Worm (Caenorhabditis elegans): ENCODE results near the gene F59G1.8.

F59G1.8 gene

DNA sequence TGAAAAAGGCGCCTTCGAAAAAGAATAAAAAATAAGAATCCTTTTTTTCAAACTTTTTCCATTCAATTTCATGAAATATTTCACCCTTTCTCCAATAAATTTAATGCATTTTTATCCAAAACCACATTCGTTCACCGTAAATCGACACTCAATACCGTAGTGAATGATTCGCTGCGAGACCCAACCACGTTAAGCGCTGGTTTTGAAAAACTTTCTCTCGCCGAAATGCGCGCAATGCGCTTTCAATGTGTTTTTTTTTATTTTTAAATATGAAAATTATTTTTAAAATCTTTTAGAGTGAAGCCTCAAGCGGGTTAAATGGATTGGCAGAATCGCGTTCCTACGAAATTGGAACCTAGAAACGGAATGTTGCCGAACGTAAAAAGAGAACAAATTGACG, at the start of gene F59G1.8:
Gene F59G1.8 (plus strand): TSS at position 293 of the 400 bp plus-strand sequence.
- no peak for TF ChIP-seq unc-62 (GFP tag; optimal IDR thresholded peaks at IDR 0.05)
- TF ChIP-seq ces-1 (GFP tag; optimal IDR thresholded peaks at IDR 0.05), result no peak
- peak; percentile 46 for TF ChIP-seq lsy-2 (tag; optimal IDR thresholded peaks at IDR 0.05)
- TF ChIP-seq snpc-4 (tag; optimal IDR thresholded peaks at IDR 0.05), result no peak
- TF ChIP-seq nhr-76 (tag; optimal IDR thresholded peaks at IDR 0.05), result no peak

DNA sequence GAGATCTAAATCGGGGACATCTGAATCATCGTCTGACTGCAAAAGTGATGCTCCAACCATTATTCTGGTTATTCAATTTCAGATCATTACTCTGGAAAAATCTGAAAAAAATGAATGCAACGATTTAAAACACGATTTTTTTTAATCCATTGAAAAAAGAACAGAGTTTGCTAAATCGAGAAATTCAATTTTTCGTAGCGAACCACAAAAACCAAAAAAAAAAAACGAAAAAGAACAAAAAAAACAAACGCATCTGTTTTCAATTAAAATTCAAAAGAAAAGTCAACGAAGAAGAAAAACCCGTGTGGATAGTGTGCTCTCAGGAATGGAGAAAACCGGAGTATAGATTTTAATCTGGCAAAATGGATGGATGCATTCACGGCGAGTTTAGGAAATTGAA, 48.0 kb upstream of the F59G1.8 start, which contains the start of gene F55C12.4:
Gene F55C12.4 (minus strand): TSS at position 101 of the 400 bp plus-strand sequence.
- TF ChIP-seq nhr-237 (tag; optimal IDR thresholded peaks at IDR 0.05) (no peak), blmp-1 (tag; optimal IDR thresholded peaks at IDR 0.05) (no peak)

DNA sequence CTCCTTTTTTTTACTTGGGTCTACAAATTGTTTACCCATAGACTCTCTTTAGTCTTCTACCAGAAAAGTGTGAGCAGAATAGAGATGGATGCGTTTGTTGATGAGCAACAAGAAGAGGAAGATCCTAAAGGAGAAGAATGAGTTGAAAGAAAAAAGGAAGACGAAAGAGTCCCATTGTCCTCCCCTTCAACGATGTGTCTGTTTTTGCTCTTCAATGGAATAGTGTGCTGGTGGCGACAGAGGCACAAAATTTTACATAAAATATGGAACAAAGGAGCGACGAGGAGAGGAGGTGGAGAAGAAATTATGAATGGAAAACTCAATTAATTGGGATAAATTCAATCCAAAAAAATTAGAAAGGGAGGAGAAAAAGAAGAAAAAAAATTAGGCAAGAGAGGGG, 45.7 kb upstream of the F59G1.8 start:
- TF ChIP-seq lsy-2 (tag; optimal IDR thresholded peaks at IDR 0.05), result no peak
- TF ChIP-seq nhr-12 (tag; optimal IDR thresholded peaks at IDR 0.05), result no peak
- TF ChIP-seq ces-1 (GFP tag; optimal IDR thresholded peaks at IDR 0.05), result no peak
- no peak for TF ChIP-seq unc-120 (tag; optimal IDR thresholded peaks at IDR 0.05; ENCODE audit: poor library complexity, severe bottlenecking)
- TF ChIP-seq sptf-1 (tag; optimal IDR thresholded peaks at IDR 0.05), result no peak
- no peak for TF ChIP-seq unc-62 (GFP tag; optimal IDR thresholded peaks at IDR 0.05)
- TF ChIP-seq drap-1 (GFP tag; optimal IDR thresholded peaks at IDR 0.05), result no peak
- TF ChIP-seq ceh-39 (tag; optimal IDR thresholded peaks at IDR 0.05), result no peak
- TF ChIP-seq blmp-1 (tag; optimal IDR thresholded peaks at IDR 0.05), result no peak
- no peak for TF ChIP-seq tbx-8 (GFP tag; optimal IDR thresholded peaks at IDR 0.05)
- no peak for TF ChIP-seq elt-1 (tag; optimal IDR thresholded peaks at IDR 0.05; ENCODE audit: borderline replicate concordance, insufficient read depth)
- TF ChIP-seq flh-1 (GFP tag; optimal IDR thresholded peaks at IDR 0.05), result no peak
- no peak for TF ChIP-seq mls-2 (tag; optimal IDR thresholded peaks at IDR 0.05)
- TF ChIP-seq zip-8 (tag; optimal IDR thresholded peaks at IDR 0.05), result no peak
- no peak for TF ChIP-seq snpc-4 (tag; optimal IDR thresholded peaks at IDR 0.05)
- no peak for TF ChIP-seq nhr-76 (tag; optimal IDR thresholded peaks at IDR 0.05)
- TF ChIP-seq mep-1 (tag; optimal IDR thresholded peaks at IDR 0.05), result no peak

DNA sequence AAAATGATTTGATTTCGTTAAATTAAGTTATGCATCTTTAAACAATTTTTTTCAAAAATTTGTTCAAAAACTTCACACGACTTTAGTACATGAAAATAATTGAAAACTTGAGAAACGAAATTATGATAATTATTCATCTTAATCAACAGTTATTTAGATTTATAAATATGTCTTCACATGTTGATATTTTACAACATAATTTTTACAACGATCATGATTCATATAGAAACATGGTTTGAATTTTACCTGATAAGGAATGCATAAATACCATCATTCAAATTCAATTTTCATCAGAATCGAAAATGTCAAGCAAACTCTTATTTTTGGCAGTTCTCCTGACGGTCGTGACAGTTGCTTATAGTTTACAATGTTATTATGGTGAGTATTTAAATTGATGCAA, 42.5 kb upstream of the F59G1.8 start, which contains the start of gene tag-234:
Gene tag-234 (plus strand): TSS at position 301 of the 400 bp plus-strand sequence.
- TF ChIP-seq ces-1 (GFP tag; optimal IDR thresholded peaks at IDR 0.05) (no peak), blmp-1 (tag; optimal IDR thresholded peaks at IDR 0.05) (no peak)

DNA sequence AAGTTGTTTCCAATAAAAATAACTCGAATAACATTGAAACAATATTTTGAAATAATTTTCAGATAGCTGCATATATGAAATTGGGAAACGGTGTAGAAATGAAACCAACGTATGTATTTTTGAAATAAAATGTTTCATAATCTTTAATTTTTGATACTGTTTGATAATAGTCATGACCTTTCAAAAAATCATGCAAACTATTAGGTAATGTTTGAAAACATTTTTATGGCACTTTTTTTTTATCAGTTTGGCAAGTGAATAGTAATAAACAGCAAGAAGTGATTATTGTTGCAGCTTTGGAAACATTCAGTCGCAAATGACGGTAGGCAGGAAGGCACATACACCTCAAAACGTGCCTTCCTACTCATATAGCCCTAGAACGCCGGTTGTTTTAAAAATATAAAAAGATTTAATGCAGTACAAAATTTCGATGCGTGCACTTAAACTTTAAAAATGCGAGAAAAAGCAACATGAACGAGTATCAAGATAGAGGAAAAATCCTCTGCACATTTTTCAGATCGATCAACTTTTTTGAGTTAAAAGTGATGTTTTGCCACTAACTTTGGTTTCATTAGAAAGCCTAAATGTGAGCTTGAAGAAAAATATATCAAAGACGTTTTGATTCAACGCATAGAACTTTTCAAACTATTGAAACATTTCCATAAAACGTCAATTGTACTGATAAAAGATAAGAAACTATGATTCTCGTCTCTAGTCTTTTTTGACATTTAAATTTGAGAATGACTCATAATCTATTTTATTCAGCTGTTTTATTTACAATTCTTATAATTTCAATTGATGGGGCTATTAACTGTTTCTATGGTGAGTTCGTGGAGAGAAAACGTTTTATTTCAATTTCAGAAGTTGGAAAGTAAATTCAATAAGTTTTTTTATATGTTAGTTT, 40.7 kb upstream of the F59G1.8 start, which contains the start of gene F55C12.19:
Gene F55C12.19 (plus strand): TSS at position 735 of the 904 bp plus-strand sequence.
- no peak for TF ChIP-seq elt-3 (tag; optimal IDR thresholded peaks at IDR 0.05)
- TF ChIP-seq ztf-11 (tag; optimal IDR thresholded peaks at IDR 0.05), result no peak
- TF ChIP-seq mep-1 (tag; optimal IDR thresholded peaks at IDR 0.05), result no peak
- TF ChIP-seq ceh-83 (GFP tag; optimal IDR thresholded peaks at IDR 0.05), result no peak
- no peak for TF ChIP-seq unc-62 (GFP tag; optimal IDR thresholded peaks at IDR 0.05)
- TF ChIP-seq zip-8 (tag; optimal IDR thresholded peaks at IDR 0.05), result no peak
- TF ChIP-seq blmp-1 (tag; optimal IDR thresholded peaks at IDR 0.05), result no peak
- no peak for TF ChIP-seq cnd-1 (tag; optimal IDR thresholded peaks at IDR 0.05)
- TF ChIP-seq sem-2 (GFP tag; optimal IDR thresholded peaks at IDR 0.05), result no peak
- TF ChIP-seq tbx-8 (GFP tag; optimal IDR thresholded peaks at IDR 0.05), result no peak
- TF ChIP-seq unc-39 (tag; optimal IDR thresholded peaks at IDR 0.05), result no peak
- no peak for TF ChIP-seq mab-5 (tag; optimal IDR thresholded peaks at IDR 0.05)
- TF ChIP-seq pha-4 (tag; optimal IDR thresholded peaks at IDR 0.05), result no peak

DNA sequence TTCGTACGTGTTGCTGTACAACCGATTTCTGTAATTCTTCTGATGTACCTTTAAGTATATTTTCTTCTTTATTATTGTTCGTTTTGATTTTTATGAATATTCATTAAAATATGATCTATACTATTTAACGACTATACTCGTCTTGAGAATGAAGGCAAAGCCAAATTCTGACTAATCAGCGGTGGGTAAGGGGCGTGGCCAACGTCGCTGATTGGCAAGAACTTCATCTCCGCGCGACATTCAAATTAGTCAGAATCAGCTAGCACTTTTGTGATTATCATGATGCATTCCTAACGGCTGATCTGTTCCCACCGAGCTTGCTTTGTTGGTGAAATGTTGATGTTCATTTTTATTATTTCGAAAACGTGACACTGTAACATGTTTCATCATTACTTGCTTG, 39.4 kb upstream of the F59G1.8 start:
- TF ChIP-seq nhr-76 (tag; optimal IDR thresholded peaks at IDR 0.05), result no peak
- no peak for TF ChIP-seq elt-1 (tag; optimal IDR thresholded peaks at IDR 0.05; ENCODE audit: borderline replicate concordance, insufficient read depth)
- TF ChIP-seq lin-13 (tag; optimal IDR thresholded peaks at IDR 0.05), result no peak
- TF ChIP-seq unc-39 (tag; optimal IDR thresholded peaks at IDR 0.05), result no peak
- no peak for TF ChIP-seq snpc-4 (tag; optimal IDR thresholded peaks at IDR 0.05)
- TF ChIP-seq hlh-1 (tag; optimal IDR thresholded peaks at IDR 0.05), result no peak
- TF ChIP-seq nhr-237 (tag; optimal IDR thresholded peaks at IDR 0.05), result no peak
- no peak for TF ChIP-seq mls-2 (tag; optimal IDR thresholded peaks at IDR 0.05)
- no peak for TF ChIP-seq unc-62 (GFP tag; optimal IDR thresholded peaks at IDR 0.05)
- TF ChIP-seq lin-32 (GFP tag; optimal IDR thresholded peaks at IDR 0.05), result no peak
- TF ChIP-seq bed-3 (GFP tag; optimal IDR thresholded peaks at IDR 0.05), result no peak
- no peak for TF ChIP-seq mab-5 (tag; optimal IDR thresholded peaks at IDR 0.05)
- no peak for TF ChIP-seq ztf-11 (tag; optimal IDR thresholded peaks at IDR 0.05)
- TF ChIP-seq mep-1 (tag; optimal IDR thresholded peaks at IDR 0.05), result no peak
- TF ChIP-seq ceh-39 (tag; optimal IDR thresholded peaks at IDR 0.05), result no peak
- TF ChIP-seq unc-120 (tag; optimal IDR thresholded peaks at IDR 0.05; ENCODE audit: poor library complexity, severe bottlenecking), result no peak

Measured in whole organism, mixed stage, embryonic.